Worm (Caenorhabditis elegans): ENCODE data around the gene E03H12.5.

- TF ChIP-seq lir-3 (tag; optimal IDR thresholded peaks at IDR 0.05) (no peak), nhr-48 (tag; optimal IDR thresholded peaks at IDR 0.05) (no peak), R02D3.7 (tag; optimal IDR thresholded peaks at IDR 0.05) (no peak), mdt-29 (GFP tag; IDR thresholded peaks at IDR 0.05) (no peak), ZK546.5 (tag; optimal IDR thresholded peaks at IDR 0.05) (no peak)
Measured at ce11 chrIV:4938664-4939063, 38.4 kb upstream of the E03H12.5 start, which contains the start of gene str-168.
